Fruit fly (Drosophila melanogaster): Measurements from ENCODE around the gene CG11771.

DNA sequence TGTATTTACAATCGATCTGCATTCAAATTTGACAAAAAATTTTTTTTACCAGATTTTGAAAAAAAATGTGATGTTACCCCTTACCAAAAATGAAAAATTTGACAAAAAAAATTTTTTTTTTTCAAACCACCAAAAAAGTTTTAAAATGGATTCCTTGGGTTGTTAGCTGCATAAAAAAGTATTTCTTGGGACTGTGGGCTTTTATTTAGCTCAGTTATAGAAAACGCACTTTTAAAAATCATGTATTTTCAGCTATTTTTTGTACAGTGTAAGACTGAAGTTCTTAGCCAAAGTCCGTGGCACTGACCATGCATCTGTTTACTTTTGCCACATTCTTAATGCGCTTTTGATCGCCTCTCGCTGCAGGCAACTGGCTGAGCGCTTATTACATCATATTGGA is 33.6 kb downstream of the CG11771 start:
- TF ChIP-seq EcR (GFP tag; optimal IDR thresholded peaks at IDR 0.05): no peak
- TF ChIP-seq psq (optimal IDR thresholded peaks at IDR 0.05): no peak

Measured in whole organism.